Worm (Caenorhabditis elegans) whole organism, L4 larva: ENCODE results near the gene srw-60.

Source experiments
- D1046.2 ChIP-seq: fragments of 200-800 bp; sonication (Bioruptor generic); IDR thresholded peaks from 2 replicates; pipeline ENCODE4 v1.3.6; 2022; ENCODE audit warnings: missing genetic modification characterization, missing compliant biosample characterization
- F10B5.3 ChIP-seq: sonication (generic microtip); optimal IDR thresholded peaks from 2 replicates; lab custom pipeline; 2016; ENCODE audit warnings: mild to moderate bottlenecking, missing genetic modification characterization, missing compliant biosample characterization
- F37D6.2 ChIP-seq: sonication (generic microtip); optimal IDR thresholded peaks from 2 replicates; lab custom pipeline; 2016; ENCODE audit warnings: mild to moderate bottlenecking, missing genetic modification characterization, missing compliant biosample characterization
- F49E8.2 ChIP-seq: sonication (generic microtip); optimal IDR thresholded peaks from 2 replicates; lab custom pipeline; 2016; ENCODE audit warnings: missing compliant biosample characterization, mild to moderate bottlenecking, missing genetic modification characterization, borderline replicate concordance
- R02D3.7 ChIP-seq: fragments of 150-350 bp; sonication (generic microtip); optimal IDR thresholded peaks from 3 replicates; lab custom pipeline; 2014; ENCODE audit warnings: missing biosample characterization, missing genetic modification characterization
- T26A8.4 ChIP-seq: fragments of 200-800 bp; sonication (Bioruptor generic); IDR thresholded peaks from 2 replicates; pipeline ENCODE4 v1.3.6; 2022; ENCODE audit warnings: missing genetic modification characterization, missing compliant biosample characterization
- Y5F2A.4 ChIP-seq: fragments of 200-800 bp; sonication (Bioruptor generic); optimal IDR thresholded peaks from 2 replicates; lab custom pipeline; 2018; ENCODE audit warnings: mild to moderate bottlenecking, missing genetic modification characterization, missing compliant biosample characterization
- aha-1 ChIP-seq: fragments of 150-350 bp; peaks from one replicate; lab custom pipeline; 2014; ENCODE audit warnings: missing biosample characterization, missing genetic modification characterization
- ama-1 ChIP-seq: fragments of 150-350 bp; optimal IDR thresholded peaks from 2 replicates; lab custom pipeline; 2014; ENCODE audit warnings: inconsistent platforms, mixed read lengths
- arid-1 ChIP-seq: fragments of 200-800 bp; sonication (Bioruptor generic); conservative IDR thresholded peaks from 2 replicates; pipeline ENCODE4 v1.3.6; 2022; ENCODE audit warnings: missing genetic modification reagents, missing genetic modification characterization, missing compliant biosample characterization
- ceh-20 ChIP-seq: fragments of 200-800 bp; sonication (Bioruptor generic); IDR thresholded peaks from 2 replicates; pipeline ENCODE4 v1.3.6; 2022; ENCODE audit warnings: missing genetic modification reagents, missing genetic modification characterization, missing compliant biosample characterization
- ceh-28 ChIP-seq: fragments of 150-350 bp; optimal IDR thresholded peaks from 2 replicates; lab custom pipeline; 2014; ENCODE audit warnings: missing biosample characterization, missing genetic modification reagents, missing genetic modification characterization
- daf-12 ChIP-seq: fragments of 150-350 bp; optimal IDR thresholded peaks from 2 replicates; lab custom pipeline; 2014; ENCODE audit warnings: missing biosample characterization, missing genetic modification reagents, missing genetic modification characterization
- daf-16 ChIP-seq, 3 experiments: sonication (generic microtip); optimal IDR thresholded peaks; 2 replicates each; lab custom pipeline; 2016 to 2017; ENCODE audit warnings: missing genetic modification characterization in 3 of 3, missing genetic modification reagents in 3 of 3, mild to moderate bottlenecking in 2 of 3, missing compliant biosample characterization in 2 of 3, missing biosample characterization in 1 of 3, moderate library complexity in 1 of 3
- daf-19 ChIP-seq: fragments of 200-800 bp; sonication (Bioruptor generic); conservative IDR thresholded peaks from 2 replicates; pipeline ENCODE4 v1.3.6; 2022; ENCODE audit warnings: missing genetic modification characterization, missing compliant biosample characterization
- dmd-6 ChIP-seq: fragments of 200-800 bp; sonication (Bioruptor generic); IDR thresholded peaks from 2 replicates; pipeline ENCODE4 v1.3.6; 2022; ENCODE audit warnings: missing genetic modification reagents, missing genetic modification characterization, missing compliant biosample characterization
- dmd-8 ChIP-seq: fragments of 200-800 bp; sonication (Bioruptor generic); IDR thresholded peaks from 2 replicates; pipeline ENCODE4 v1.3.6; 2022; ENCODE audit warnings: missing genetic modification characterization, missing compliant biosample characterization
- dve-1 ChIP-seq: sonication (generic microtip); optimal IDR thresholded peaks from 2 replicates; lab custom pipeline; 2017; ENCODE audit warnings: antibody characterized with exemption, mild to moderate bottlenecking, missing genetic modification characterization, missing compliant biosample characterization; ENCODE audit not compliant: insufficient read depth
- gei-8 ChIP-seq: fragments of 200-800 bp; sonication (Bioruptor generic); optimal IDR thresholded peaks from 2 replicates; lab custom pipeline; 2018; ENCODE audit warnings: mild to moderate bottlenecking, missing genetic modification characterization, missing compliant biosample characterization
- hlh-11 ChIP-seq: fragments of 200-800 bp; sonication (Bioruptor generic); optimal IDR thresholded peaks from 2 replicates; lab custom pipeline; 2018; ENCODE audit warnings: mild to moderate bottlenecking, missing genetic modification characterization, missing compliant biosample characterization
- hmg-1.1 ChIP-seq: fragments of 200-800 bp; sonication (Bioruptor generic); IDR thresholded peaks from 2 replicates; pipeline ENCODE4 v1.3.6; 2022; ENCODE audit warnings: missing genetic modification reagents, missing genetic modification characterization, missing compliant biosample characterization
- jun-1 ChIP-seq: fragments of 150-350 bp; optimal IDR thresholded peaks from 2 replicates; lab custom pipeline; 2014; ENCODE audit warnings: missing biosample characterization, missing genetic modification reagents, missing genetic modification characterization
- lin-13 ChIP-seq: fragments of 150-350 bp; optimal IDR thresholded peaks from 2 replicates; lab custom pipeline; 2014; ENCODE audit warnings: missing biosample characterization, missing genetic modification reagents, missing genetic modification characterization
- madf-5 ChIP-seq, 2 experiments: fragments of 200-800 bp; sonication (Bioruptor generic); IDR thresholded peaks; 2 replicates each; pipeline ENCODE4 v1.3.6; 2022; ENCODE audit warnings: missing compliant biosample characterization in 2 of 2, missing genetic modification characterization in 2 of 2
- mep-1 ChIP-seq: fragments of 150-350 bp; sonication (generic microtip); optimal IDR thresholded peaks from 3 replicates; lab custom pipeline; 2014; ENCODE audit warnings: missing biosample characterization, missing genetic modification characterization
- nhr-25 ChIP-seq: sonication (generic microtip); optimal IDR thresholded peaks from 2 replicates; lab custom pipeline; 2017; ENCODE audit warnings: missing genetic modification characterization, mild to moderate bottlenecking, missing compliant biosample characterization, antibody characterized with exemption, moderate library complexity, borderline replicate concordance; ENCODE audit not compliant: insufficient read depth
- nhr-28 ChIP-seq: fragments of 150-350 bp; optimal IDR thresholded peaks from 2 replicates; lab custom pipeline; 2014; ENCODE audit warnings: missing biosample characterization, missing genetic modification characterization
- nhr-41 ChIP-seq: fragments of 200-800 bp; sonication (Bioruptor generic); IDR thresholded peaks from 2 replicates; pipeline ENCODE4 v1.3.6; 2022; ENCODE audit warnings: missing genetic modification reagents, missing genetic modification characterization, missing compliant biosample characterization
- pha-4 ChIP-seq, 2 experiments: fragments of 150-350 bp in 1 of 2; fragments of 200-800 bp in 1 of 2; sonication (Bioruptor generic) in 1 of 2; IDR thresholded peaks in 1 of 2; optimal IDR thresholded peaks in 1 of 2; 2 replicates each; pipeline versions ENCODE4 v1.3.6 to Lab custom; 2014 to 2022; ENCODE audit warnings: missing genetic modification characterization in 2 of 2, missing genetic modification reagents in 2 of 2, missing biosample characterization in 1 of 2, missing compliant biosample characterization in 1 of 2
- rbr-2 ChIP-seq: sonication (generic microtip); optimal IDR thresholded peaks from 2 replicates; lab custom pipeline; 2016; ENCODE audit warnings: missing genotype, missing genetic modification characterization, missing compliant biosample characterization
- saeg-2 ChIP-seq: fragments of 200-800 bp; sonication (Bioruptor generic); IDR thresholded peaks from 2 replicates; pipeline ENCODE4 v1.3.6; 2022; ENCODE audit warnings: missing genetic modification reagents, missing genetic modification characterization, missing compliant biosample characterization
- set-16 ChIP-seq: fragments of 200-800 bp; sonication (Bioruptor generic); IDR thresholded peaks from 2 replicates; pipeline ENCODE4 v1.3.6; 2022; ENCODE audit warnings: missing genetic modification reagents, missing genetic modification characterization, missing compliant biosample characterization
- snpc-1.2 ChIP-seq: fragments of 200-800 bp; sonication (Bioruptor generic); IDR thresholded peaks from 2 replicates; pipeline ENCODE4 v1.3.6; 2022; ENCODE audit warnings: missing genetic modification reagents, missing genetic modification characterization, missing compliant biosample characterization
- spr-1 ChIP-seq: sonication (generic microtip); optimal IDR thresholded peaks from 2 replicates; lab custom pipeline; 2016; ENCODE audit warnings: mild to moderate bottlenecking, missing genetic modification characterization, missing compliant biosample characterization
- unc-130 ChIP-seq: sonication (generic microtip); optimal IDR thresholded peaks from 2 replicates; lab custom pipeline; 2016; ENCODE audit warnings: missing genetic modification reagents, missing genetic modification characterization, missing compliant biosample characterization
- unc-62 ChIP-seq, 3 experiments: fragments of 150-350 bp in 1 of 3; sonication (generic microtip); optimal IDR thresholded peaks in 2 of 3; peaks in 1 of 3; 1 replicate in 1 of 3; 2 replicates in 2 of 3; lab custom pipeline; 2014 to 2017; ENCODE audit warnings: missing biosample characterization in 3 of 3, missing genetic modification characterization in 3 of 3, missing genetic modification reagents in 3 of 3, missing genotype in 1 of 3
- vab-7 ChIP-seq: fragments of 200-800 bp; sonication (Bioruptor generic); IDR thresholded peaks from 2 replicates; pipeline ENCODE4 v1.3.6; 2022; ENCODE audit warnings: missing genetic modification reagents, missing genetic modification characterization, missing compliant biosample characterization
- ztf-11 ChIP-seq: fragments of 150-350 bp; optimal IDR thresholded peaks from 2 replicates; lab custom pipeline; 2014; ENCODE audit warnings: missing biosample characterization, missing genetic modification characterization
- ztf-7 ChIP-seq: fragments of 150-350 bp; optimal IDR thresholded peaks from 2 replicates; lab custom pipeline; 2014; ENCODE audit warnings: missing biosample characterization, missing genetic modification characterization

srw-60 gene

ce11 chrII:2963619-2964018 is 5.2 kb downstream of the srw-60 start:
- TF ChIP-seq mep-1 (tag; lab: Kevin White, UChicago) (no peak), jun-1 (no peak), aha-1 (tag; lab: Kevin White, UChicago) (peak; percentile 91), pha-4 (GFP tag; IDR thresholded peaks at IDR 0.05; lab: Robert Waterston, UW) (no peak), pha-4 (tag; optimal IDR thresholded peaks at IDR 0.05; lab: Kevin White, UChicago) (no peak)

ce11 chrII:2965215-2965998 is 7.0 kb downstream of the srw-60 start:
- TF ChIP-seq unc-130 (GFP tag; lab: Kevin White, UChicago) (no peak), aha-1 (tag; lab: Kevin White, UChicago) (peak; percentile 76), hlh-11 (tag; lab: Kevin White, UChicago) (no peak), F49E8.2 (tag; lab: Kevin White, UChicago) (no peak), gei-8 (no peak), arid-1 (GFP tag; lab: Robert Waterston, UW) (0 out of 2 replicates have a peak, but pooled peaks have one; percentile 3), ceh-28 (tag; lab: Kevin White, UChicago) (no peak), dmd-6 (GFP tag; lab: Robert Waterston, UW) (no peak), set-16 (GFP tag; lab: Robert Waterston, UW) (0 out of 2 replicates have a peak, but pooled peaks have one; percentile 22), saeg-2 (GFP tag; lab: Robert Waterston, UW) (no peak)

ce11 chrII:2966350-2966749 is 7.9 kb downstream of the srw-60 start:
- TF ChIP-seq D1046.2 (GFP tag; lab: Robert Waterston, UW): no peak
- TF ChIP-seq unc-62 (GFP tag; optimal IDR thresholded peaks at IDR 0.05 in 1 of 2; lab: Kevin White, UChicago): peak in 1 of 2 experiments; percentile 61
- no peak for TF ChIP-seq unc-62 (tag; optimal IDR thresholded peaks at IDR 0.05; lab: Kevin White, UChicago)
- no peak for TF ChIP-seq saeg-2 (GFP tag; lab: Robert Waterston, UW)

ce11 chrII:2967064-2967463 is 8.7 kb downstream of the srw-60 start:
- TF ChIP-seq ztf-7 (tag; lab: Kevin White, UChicago) (no peak), daf-16 (GFP tag; optimal IDR thresholded peaks at IDR 0.05; lab: Kevin White, UChicago) (no peak), daf-16 (tag; optimal IDR thresholded peaks at IDR 0.05; lab: Kevin White, UChicago) (no peak), Y5F2A.4 (GFP tag; lab: Kevin White, UChicago) (no peak), mep-1 (tag; lab: Kevin White, UChicago) (peak; percentile 12), vab-7 (GFP tag; lab: Robert Waterston, UW) (no peak), ama-1 (lab: Kevin White, UChicago) (no peak), dve-1 (tag; lab: Kevin White, UChicago) (peak; percentile 25), nhr-41 (GFP tag; lab: Robert Waterston, UW) (no peak), hmg-1.1 (0 out of 2 replicates have a peak, but pooled peaks have one; percentile 10), ztf-11 (tag; lab: Kevin White, UChicago) (no peak), pha-4 (GFP tag; IDR thresholded peaks at IDR 0.05; lab: Robert Waterston, UW) (peak; percentile 29; the same call in 1 of the 2 replicates), pha-4 (tag; optimal IDR thresholded peaks at IDR 0.05; lab: Kevin White, UChicago) (no peak)

- TF ChIP-seq R02D3.7 (tag; lab: Kevin White, UChicago) (no peak), ztf-7 (tag; lab: Kevin White, UChicago) (no peak), nhr-25 (tag; lab: Kevin White, UChicago) (peak; percentile 93), rbr-2 (tag; lab: Kevin White, UChicago) (peak; percentile 81), F37D6.2 (tag; lab: Kevin White, UChicago) (peak; percentile 81), dve-1 (tag; lab: Kevin White, UChicago) (peak; percentile 98), madf-5 (GFP tag; IDR thresholded peaks at IDR 0.05; lab: Robert Waterston, UW) (no peak), nhr-41 (GFP tag; lab: Robert Waterston, UW) (peak; percentile 97), T26A8.4 (GFP tag; lab: Robert Waterston, UW) (peak; percentile 96), snpc-1.2 (GFP tag; lab: Robert Waterston, UW) (peak; percentile 58; the same call in 1 of the 2 replicates), nhr-28 (tag; lab: Kevin White, UChicago) (peak; percentile 86), daf-12 (tag; lab: Kevin White, UChicago) (no peak), F10B5.3 (tag; lab: Kevin White, UChicago) (peak; percentile 6), dmd-8 (peak; percentile 66; the same call in 1 of the 2 replicates), ceh-20 (GFP tag; lab: Robert Waterston, UW) (peak; percentile 99), daf-19 (GFP tag; lab: Robert Waterston, UW) (no peak), aha-1 (tag; lab: Kevin White, UChicago) (peak; percentile 99), spr-1 (tag; lab: Kevin White, UChicago) (no peak), lin-13 (peak; percentile 89)
Measured at ce11 chrII:2973940-2974402, 15.6 kb downstream of the srw-60 start.
